Worm (Caenorhabditis elegans): ENCODE data around the gene C12D5.4.
A peak's percentile ranks its signal among the peaks of the same experiment; 100 is the strongest.

C12D5.4 gene

ce11 chrV:7647147-7647546 lies 25.2 kb upstream of the C12D5.4 start:
- no peak for TF ChIP-seq fkh-3 (tag; optimal IDR thresholded peaks at IDR 0.05)
- no peak for TF ChIP-seq rpc-1 (optimal IDR thresholded peaks at IDR 0.05)
- peak; percentile 8 for TF ChIP-seq rpc-1 (tag; optimal IDR thresholded peaks at IDR 0.05)
- TF ChIP-seq F55B11.4 (tag; optimal IDR thresholded peaks at IDR 0.05; ENCODE audit: borderline replicate concordance, insufficient read depth) = no peak
- TF ChIP-seq madf-6 (GFP tag; IDR thresholded peaks at IDR 0.05) = no peak

- TF ChIP-seq chd-7 (tag; optimal IDR thresholded peaks at IDR 0.05) (no peak), nhr-80 (tag; optimal IDR thresholded peaks at IDR 0.05) (no peak), sptf-2 (GFP tag; optimal IDR thresholded peaks at IDR 0.05) (no peak)
Measured at ce11 chrV:7649963-7650362, 22.4 kb upstream of the C12D5.4 start.

- TF ChIP-seq lin-26 (GFP tag; IDR thresholded peaks at IDR 0.05) (no peak), bed-1 (GFP tag; IDR thresholded peaks at IDR 0.05) (no peak), F23B12.7 (tag; optimal IDR thresholded peaks at IDR 0.05; ENCODE audit: insufficient read depth) (no peak), madf-8 (GFP tag; conservative IDR thresholded peaks at IDR 0.05) (no peak), Y95B8A.8 (GFP tag; IDR thresholded peaks at IDR 0.05) (no peak), snpc-3.4 (tag; optimal IDR thresholded peaks at IDR 0.05) (no peak), nfyb-1 (GFP tag; IDR thresholded peaks at IDR 0.05) (no peak), F33H1.4 (GFP tag; IDR thresholded peaks at IDR 0.05) (no peak), dox-1 (GFP tag; IDR thresholded peaks at IDR 0.05) (no peak), nfya-1 (tag; optimal IDR thresholded peaks at IDR 0.05; ENCODE audit: borderline replicate concordance, insufficient read depth) (no peak), F37B4.10 (GFP tag; IDR thresholded peaks at IDR 0.05) (no peak)
Measured at ce11 chrV:7651757-7652156, 20.6 kb upstream of the C12D5.4 start, which contains the start of gene srh-234. Gene srh-234 (minus strand): TSS chrV:7651857.

ce11 chrV:7653567-7653966 lies 18.8 kb upstream of the C12D5.4 start, which contains the start of gene srh-200:
Gene srh-200 (minus strand): TSS chrV:7653667.
- TF ChIP-seq C06A6.2 (GFP tag; conservative IDR thresholded peaks at IDR 0.05) (no peak), F22D6.2 (tag; optimal IDR thresholded peaks at IDR 0.05) (no peak), aptf-2 (GFP tag; conservative IDR thresholded peaks at IDR 0.05) (no peak), nhr-27 (tag; optimal IDR thresholded peaks at IDR 0.05) (no peak), sea-2 (GFP tag; IDR thresholded peaks at IDR 0.05) (no peak), let-607 (tag; optimal IDR thresholded peaks at IDR 0.05) (no peak), lin-40 (tag; optimal IDR thresholded peaks at IDR 0.05) (no peak), F37B4.10 (GFP tag; IDR thresholded peaks at IDR 0.05) (no peak), nhr-80 (tag; optimal IDR thresholded peaks at IDR 0.05) (no peak), B0035.1 (tag; optimal IDR thresholded peaks at IDR 0.05) (no peak), somi-1 (GFP tag; optimal IDR thresholded peaks at IDR 0.05) (no peak), akir-1 (GFP tag; optimal IDR thresholded peaks at IDR 0.05) (no peak), K11D2.4 (GFP tag; IDR thresholded peaks at IDR 0.05) (no peak), hrde-1 (tag; optimal IDR thresholded peaks at IDR 0.05; ENCODE audit: borderline replicate concordance) (no peak), lin-54 (GFP tag; optimal IDR thresholded peaks at IDR 0.05) (no peak), hlh-26 (GFP tag; conservative IDR thresholded peaks at IDR 0.05) (no peak), Y53F4B.3 (GFP tag; IDR thresholded peaks at IDR 0.05) (no peak), madf-3 (GFP tag; IDR thresholded peaks at IDR 0.05) (no peak)
